Fruit fly (Drosophila melanogaster) Kc167 (cell line): ENCODE measurements around the gene PGRP-LE.

ENCODE experiments used
- Myc ChIP-seq: fragments of >200 bp; optimal IDR thresholded peaks from 2 replicates; lab custom pipeline; 2017; ENCODE audit warnings: missing external identifiers
- Sin3A ChIP-seq: fragments of >200 bp; optimal IDR thresholded peaks from 2 replicates; lab custom pipeline; 2018; ENCODE audit warnings: missing external identifiers
- h ChIP-seq: fragments of >200 bp; optimal IDR thresholded peaks from 3 replicates; lab custom pipeline; 2018; ENCODE audit warnings: missing external identifiers
- insv ChIP-seq: fragments of >200 bp; optimal IDR thresholded peaks from 3 replicates; lab custom pipeline; 2018; ENCODE audit warnings: missing external identifiers
- psq ChIP-seq: fragments of >200 bp; optimal IDR thresholded peaks from 2 replicates; lab custom pipeline; 2017; ENCODE audit warnings: missing external identifiers
- ttk ChIP-seq: sonication (Bioruptor generic); optimal IDR thresholded peaks from 2 replicates; lab custom pipeline; 2017; ENCODE audit warnings: missing external identifiers

DNA sequence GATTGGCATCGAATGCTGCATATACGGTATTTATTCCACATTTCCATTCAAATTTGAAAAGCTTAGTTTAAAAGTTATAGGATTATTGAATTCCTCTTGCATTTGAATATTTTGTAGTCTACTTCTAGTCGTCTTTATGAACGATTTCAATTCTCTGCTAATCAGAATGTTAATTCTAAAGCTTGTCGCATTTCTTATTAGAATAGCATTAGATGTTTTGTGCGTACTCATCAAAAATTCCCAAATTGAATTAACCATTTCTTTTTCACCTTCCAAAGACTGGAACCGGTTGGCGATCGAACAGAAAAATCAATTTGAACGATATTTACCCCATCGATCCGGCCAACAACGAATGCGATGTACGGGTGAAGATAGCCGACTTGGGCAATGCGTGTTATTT is 36.3 kb upstream of the PGRP-LE start:
- TF ChIP-seq insv (lab: Kevin White, UChicago) = no peak
- no peak for TF ChIP-seq psq
- no peak for TF ChIP-seq Myc (lab: Kevin White, UChicago)
- TF ChIP-seq Sin3A (lab: Kevin White, UChicago) = no peak
- no peak for TF ChIP-seq h (lab: Kevin White, UChicago)
- no peak for TF ChIP-seq ttk (lab: Kevin White, UChicago)
